Worm (Caenorhabditis elegans) whole organism, young adult: ENCODE measurements around the gene E04F6.9.
A peak's percentile ranks its signal among the peaks of the same experiment; 100 is the strongest.

Source experiments
- B0336.3 ChIP-seq: fragments of 200-800 bp; sonication (Bioruptor generic); IDR thresholded peaks from 2 replicates; pipeline ENCODE4 v1.3.6; 2022; ENCODE audit warnings: missing genetic modification characterization, missing compliant biosample characterization
- C06A6.2 ChIP-seq: fragments of 200-800 bp; sonication (Bioruptor generic); conservative IDR thresholded peaks from 2 replicates; pipeline ENCODE4 v1.3.6; 2022; ENCODE audit warnings: missing genetic modification characterization, missing compliant biosample characterization
- D2030.7 ChIP-seq: fragments of 200-800 bp; sonication (Bioruptor generic); IDR thresholded peaks from 2 replicates; pipeline ENCODE4 v1.3.6; 2022; ENCODE audit warnings: missing genetic modification reagents, missing genetic modification characterization, missing compliant biosample characterization
- Y56A3A.18 ChIP-seq: fragments of 200-800 bp; sonication (Bioruptor generic); IDR thresholded peaks from 2 replicates; pipeline ENCODE4 v1.3.6; 2022; ENCODE audit warnings: missing genetic modification reagents, missing genetic modification characterization, missing compliant biosample characterization
- Y79H2A.3 ChIP-seq: fragments of 200-800 bp; sonication (Bioruptor generic); conservative IDR thresholded peaks from 2 replicates; pipeline ENCODE4 v1.3.6; 2022; ENCODE audit warnings: missing genetic modification reagents, missing genetic modification characterization, missing compliant biosample characterization
- Y95B8A.8 ChIP-seq: fragments of 200-800 bp; sonication (Bioruptor generic); IDR thresholded peaks from 2 replicates; pipeline ENCODE4 v1.3.6; 2022; ENCODE audit warnings: missing genetic modification reagents, missing genetic modification characterization, missing compliant biosample characterization
- aptf-2 ChIP-seq: fragments of 200-800 bp; sonication (Bioruptor generic); conservative IDR thresholded peaks from 2 replicates; pipeline ENCODE4 v1.3.6; 2022; ENCODE audit warnings: missing genetic modification reagents, missing genetic modification characterization, missing compliant biosample characterization
- aptf-3 ChIP-seq: fragments of 200-800 bp; sonication (Bioruptor generic); IDR thresholded peaks from 2 replicates; pipeline ENCODE4 v1.3.6; 2022; ENCODE audit warnings: missing genetic modification characterization, missing compliant biosample characterization
- attf-5 ChIP-seq: fragments of 200-800 bp; sonication (Bioruptor generic); optimal IDR thresholded peaks from 2 replicates; lab custom pipeline; 2018; ENCODE audit warnings: mild to moderate bottlenecking, missing genetic modification characterization, missing compliant biosample characterization
- ceh-100 ChIP-seq: fragments of 200-800 bp; sonication (Bioruptor generic); IDR thresholded peaks from 2 replicates; pipeline ENCODE4 v1.3.6; 2022; ENCODE audit warnings: missing genetic modification reagents, missing genetic modification characterization, missing compliant biosample characterization
- ceh-40 ChIP-seq: fragments of 200-800 bp; sonication (Bioruptor generic); IDR thresholded peaks from 2 replicates; pipeline ENCODE4 v1.3.6; 2022; ENCODE audit warnings: missing genetic modification characterization, missing compliant biosample characterization
- chd-7 ChIP-seq: sonication (generic microtip); optimal IDR thresholded peaks from 2 replicates; lab custom pipeline; 2016; ENCODE audit warnings: mild to moderate bottlenecking, missing genetic modification characterization, moderate library complexity, missing compliant biosample characterization
- dpff-1 ChIP-seq: sonication (generic microtip); optimal IDR thresholded peaks from 2 replicates; lab custom pipeline; 2017; ENCODE audit warnings: mild to moderate bottlenecking, missing genetic modification characterization, missing compliant biosample characterization
- dpl-1 ChIP-seq: fragments of 150-350 bp; optimal IDR thresholded peaks from 2 replicates; lab custom pipeline; 2014; ENCODE audit warnings: missing biosample characterization, missing genetic modification reagents, missing genetic modification characterization
- efl-1 ChIP-seq: fragments of 150-350 bp; optimal IDR thresholded peaks from 2 replicates; lab custom pipeline; 2014; ENCODE audit warnings: missing biosample characterization, missing genetic modification reagents, missing genetic modification characterization
- egl-18 ChIP-seq: fragments of 200-800 bp; sonication (Bioruptor generic); IDR thresholded peaks from 2 replicates; pipeline ENCODE4 v1.3.6; 2022; ENCODE audit warnings: missing genetic modification reagents, missing genetic modification characterization, missing compliant biosample characterization
- hlh-12 ChIP-seq: sonication (generic microtip); optimal IDR thresholded peaks from 2 replicates; lab custom pipeline; 2016; ENCODE audit warnings: missing genetic modification characterization, missing compliant biosample characterization
- hmg-1.2 ChIP-seq: fragments of 200-800 bp; sonication (Bioruptor generic); IDR thresholded peaks from 2 replicates; pipeline ENCODE4 v1.3.6; 2022; ENCODE audit warnings: missing genetic modification reagents, missing genetic modification characterization, missing compliant biosample characterization
- hmg-20 ChIP-seq: fragments of 200-800 bp; sonication (Bioruptor generic); IDR thresholded peaks from 2 replicates; pipeline ENCODE4 v1.3.6; 2022; ENCODE audit warnings: missing genetic modification reagents, missing genetic modification characterization, missing compliant biosample characterization
- lag-1 ChIP-seq: fragments of 200-800 bp; sonication (Bioruptor generic); IDR thresholded peaks from 2 replicates; pipeline ENCODE4 v1.3.6; 2022; ENCODE audit warnings: missing genetic modification reagents, missing genetic modification characterization, missing compliant biosample characterization
- let-526 ChIP-seq: fragments of 200-800 bp; sonication (Bioruptor generic); IDR thresholded peaks from 2 replicates; pipeline ENCODE4 v1.3.6; 2022; ENCODE audit warnings: missing genetic modification reagents, missing genetic modification characterization, missing compliant biosample characterization
- let-607 ChIP-seq, 2 experiments: fragments of 200-800 bp in 1 of 2; sonication (Bioruptor generic) in 1 of 2; sonication (generic microtip) in 1 of 2; optimal IDR thresholded peaks; 2 replicates each; lab custom pipeline; 2016 to 2018; ENCODE audit warnings: mild to moderate bottlenecking in 2 of 2, missing compliant biosample characterization in 2 of 2, missing genetic modification characterization in 2 of 2, moderate library complexity in 2 of 2, missing genotype in 1 of 2
- lin-26 ChIP-seq: fragments of 200-800 bp; sonication (Bioruptor generic); IDR thresholded peaks from 2 replicates; pipeline ENCODE4 v1.3.6; 2022; ENCODE audit warnings: missing genetic modification reagents, missing genetic modification characterization, missing compliant biosample characterization
- lir-1 ChIP-seq: fragments of 200-800 bp; sonication (Bioruptor generic); conservative IDR thresholded peaks from 2 replicates; pipeline ENCODE4 v1.3.6; 2022; ENCODE audit warnings: missing genetic modification reagents, missing genetic modification characterization, missing compliant biosample characterization
- lsl-1 ChIP-seq: fragments of 200-800 bp; sonication (Bioruptor generic); optimal IDR thresholded peaks from 2 replicates; lab custom pipeline; 2018; ENCODE audit warnings: mild to moderate bottlenecking, missing genetic modification characterization, moderate library complexity, missing compliant biosample characterization
- mel-28 ChIP-seq: sonication (generic microtip); optimal IDR thresholded peaks from 2 replicates; lab custom pipeline; 2016; ENCODE audit warnings: borderline replicate concordance, mild to moderate bottlenecking, missing genetic modification characterization, missing compliant biosample characterization
- mes-4 ChIP-seq: sonication (generic microtip); optimal IDR thresholded peaks from 2 replicates; lab custom pipeline; 2016; ENCODE audit warnings: missing genotype, missing genetic modification characterization, missing compliant biosample characterization
- nhr-80 ChIP-seq: sonication (generic microtip); optimal IDR thresholded peaks from 2 replicates; lab custom pipeline; 2016; ENCODE audit warnings: missing genetic modification characterization, missing compliant biosample characterization
- pbrm-1 ChIP-seq: fragments of 200-800 bp; sonication (Bioruptor generic); IDR thresholded peaks from 2 replicates; pipeline ENCODE4 v1.3.6; 2022; ENCODE audit warnings: missing genetic modification reagents, missing genetic modification characterization, missing compliant biosample characterization
- rpc-1 ChIP-seq, 2 experiments: fragments of 150-350 bp in 1 of 2; sonication (generic microtip) in 1 of 2; optimal IDR thresholded peaks; 2 replicates each; lab custom pipeline; 2014 to 2018; ENCODE audit warnings: missing biosample characterization in 1 of 2, missing genetic modification characterization in 1 of 2, missing genetic modification reagents in 1 of 2, missing genotype in 1 of 2
- sea-2 ChIP-seq: fragments of 200-800 bp; sonication (Bioruptor generic); IDR thresholded peaks from 2 replicates; pipeline ENCODE4 v1.3.6; 2022; ENCODE audit warnings: missing genetic modification characterization, missing compliant biosample characterization
- tbp1 ChIP-seq: fragments of 200-800 bp; sonication (Bioruptor generic); optimal IDR thresholded peaks from 2 replicates; lab custom pipeline; 2018; ENCODE audit warnings: mild to moderate bottlenecking, missing genetic modification characterization, missing compliant biosample characterization
- tbx-9 ChIP-seq: sonication (generic microtip); optimal IDR thresholded peaks from 2 replicates; lab custom pipeline; 2016; ENCODE audit warnings: borderline replicate concordance, missing genetic modification characterization, inconsistent platforms, missing compliant biosample characterization
- tlf-1 ChIP-seq: fragments of 200-800 bp; sonication (Bioruptor generic); optimal IDR thresholded peaks from 2 replicates; lab custom pipeline; 2018; ENCODE audit warnings: mild to moderate bottlenecking, missing genetic modification characterization, missing compliant biosample characterization
- unc-130 ChIP-seq: sonication (generic microtip); optimal IDR thresholded peaks from 2 replicates; lab custom pipeline; 2016; ENCODE audit warnings: missing genetic modification reagents, missing genetic modification characterization, missing compliant biosample characterization
- ztf-18 ChIP-seq: sonication (generic microtip); optimal IDR thresholded peaks from 2 replicates; lab custom pipeline; 2016; ENCODE audit warnings: missing genotype, mild to moderate bottlenecking, missing genetic modification characterization, missing compliant biosample characterization
- ztf-22 ChIP-seq: fragments of 200-800 bp; sonication (Bioruptor generic); optimal IDR thresholded peaks from 2 replicates; lab custom pipeline; 2018; ENCODE audit warnings: mild to moderate bottlenecking, missing genetic modification characterization, moderate library complexity, missing compliant biosample characterization

The E04F6.9 gene

DNA sequence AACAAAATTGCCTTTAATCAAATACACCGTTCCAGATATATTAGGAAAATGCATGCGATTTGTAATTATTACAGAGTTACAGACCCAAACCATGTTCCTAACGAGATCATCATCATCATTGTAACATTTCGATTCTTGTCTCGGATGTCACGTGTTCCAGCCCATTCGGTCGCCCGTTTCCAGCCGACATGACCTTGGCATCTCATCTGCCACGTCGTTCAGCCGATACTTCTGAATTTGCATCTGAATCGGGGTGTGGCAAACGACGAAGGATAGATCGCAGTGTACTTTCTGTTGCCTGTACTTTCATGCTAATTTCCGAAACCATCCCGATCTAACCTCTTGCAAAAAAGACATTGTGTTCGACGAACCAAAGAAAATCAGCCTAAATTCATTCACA, 27.7 kb upstream of the E04F6.9 start:
- no peak for TF ChIP-seq lin-26 (GFP tag; lab: Robert Waterston, UW)
- TF ChIP-seq pbrm-1 (GFP tag; lab: Robert Waterston, UW), result no peak
- TF ChIP-seq mes-4 (tag; lab: Kevin White, UChicago), result no peak
- no peak for TF ChIP-seq Y95B8A.8 (GFP tag; lab: Robert Waterston, UW)
- TF ChIP-seq ztf-18 (tag; lab: Kevin White, UChicago), result no peak
- no peak for TF ChIP-seq Y79H2A.3 (GFP tag; lab: Robert Waterston, UW)
- no peak for TF ChIP-seq ceh-40
- TF ChIP-seq aptf-2 (GFP tag; lab: Robert Waterston, UW), result no peak
- TF ChIP-seq C06A6.2 (GFP tag; lab: Robert Waterston, UW), result no peak
- no peak for TF ChIP-seq hmg-1.2 (GFP tag; lab: Robert Waterston, UW)
- TF ChIP-seq unc-130 (GFP tag; lab: Kevin White, UChicago), result no peak
- no peak for TF ChIP-seq efl-1 (GFP tag; lab: Kevin White, UChicago)
- TF ChIP-seq rpc-1 (optimal IDR thresholded peaks at IDR 0.05; lab: Kevin White, UChicago), result no peak
- TF ChIP-seq rpc-1 (tag; optimal IDR thresholded peaks at IDR 0.05; lab: Kevin White, UChicago), result no peak
- TF ChIP-seq hlh-12 (tag; lab: Kevin White, UChicago), result no peak
- TF ChIP-seq let-526 (GFP tag; lab: Robert Waterston, UW), result no peak
- TF ChIP-seq chd-7 (tag; lab: Kevin White, UChicago), result no peak
- TF ChIP-seq nhr-80 (tag; lab: Kevin White, UChicago), result no peak
- no peak for TF ChIP-seq tbx-9 (tag; lab: Kevin White, UChicago)
- TF ChIP-seq, all 124 proteins: peak for 0

DNA sequence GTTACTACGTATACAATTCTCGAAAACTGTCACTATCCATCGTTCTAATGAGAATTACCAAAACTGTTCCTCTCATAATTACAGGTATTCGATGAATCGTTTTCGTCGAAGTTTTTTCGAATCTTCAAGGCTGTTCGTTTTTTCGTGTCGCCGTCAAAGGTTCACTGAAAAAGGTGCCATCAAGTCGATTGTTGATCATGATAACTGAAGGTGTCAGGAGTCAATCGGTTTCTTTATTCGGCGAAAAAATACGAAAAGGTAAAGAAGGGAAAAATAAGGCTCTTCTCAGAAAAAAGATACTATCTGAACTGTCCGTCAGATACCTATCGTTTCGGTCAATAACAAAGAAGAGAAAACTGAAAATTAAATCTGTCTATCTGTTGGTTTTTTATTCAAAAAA, 26.8 kb upstream of the E04F6.9 start:
- TF ChIP-seq lag-1 (GFP tag; lab: Robert Waterston, UW), result no peak
- TF ChIP-seq rpc-1 (optimal IDR thresholded peaks at IDR 0.05; lab: Kevin White, UChicago), result no peak
- no peak for TF ChIP-seq rpc-1 (tag; optimal IDR thresholded peaks at IDR 0.05; lab: Kevin White, UChicago)
- TF ChIP-seq aptf-3 (GFP tag; lab: Robert Waterston, UW), result no peak
- no peak for TF ChIP-seq tbp1 (GFP tag; lab: Kevin White, UChicago)
- TF ChIP-seq mel-28 (tag; lab: Kevin White, UChicago), result no peak
- no peak for TF ChIP-seq Y56A3A.18 (GFP tag; lab: Robert Waterston, UW)
- no peak for TF ChIP-seq sea-2 (GFP tag; lab: Robert Waterston, UW)
- no peak for TF ChIP-seq lsl-1 (GFP tag; lab: Kevin White, UChicago)
- TF ChIP-seq, all 124 proteins: peak for 0

DNA sequence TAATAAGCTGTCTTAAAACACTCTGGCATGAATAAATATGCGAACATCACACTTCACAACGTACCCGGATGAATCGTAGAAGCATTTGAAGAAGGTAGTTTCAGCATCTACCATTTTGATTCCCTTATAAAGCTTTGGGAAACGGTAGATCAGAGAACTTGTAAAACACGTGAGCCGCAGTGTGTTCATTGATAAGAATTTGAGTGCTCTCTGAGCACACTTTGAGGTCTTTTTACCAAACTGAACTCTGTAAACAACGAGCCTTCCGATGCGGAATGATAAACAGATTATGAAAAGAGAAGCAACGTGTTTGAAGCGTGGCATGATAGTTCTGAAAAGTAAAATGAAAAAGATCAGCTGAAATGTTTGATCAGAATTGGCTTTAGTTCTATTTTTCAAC, 26.3 kb upstream of the E04F6.9 start, which contains the start of gene aqp-1:
TSS of gene aqp-1 (minus strand) at position 102 of the 400 bp plus-strand sequence.
- TF ChIP-seq D2030.7 (GFP tag; lab: Robert Waterston, UW) (no peak), B0336.3 (0 out of 2 replicates have a peak, but pooled peaks have one; percentile 30), hmg-20 (GFP tag; lab: Robert Waterston, UW) (no peak), egl-18 (GFP tag; lab: Robert Waterston, UW) (no peak), ztf-22 (peak; percentile 32), efl-1 (GFP tag; lab: Kevin White, UChicago) (no peak), tbp1 (GFP tag; lab: Kevin White, UChicago) (peak; percentile 22), lir-1 (GFP tag; lab: Robert Waterston, UW) (no peak), dpff-1 (tag; lab: Kevin White, UChicago) (no peak), attf-5 (GFP tag; lab: Kevin White, UChicago) (peak; percentile 3), let-607 (tag; optimal IDR thresholded peaks at IDR 0.05; lab: Kevin White, UChicago) (peak in 1 of 2 experiments; percentile 58), dpl-1 (GFP tag; lab: Kevin White, UChicago) (no peak), nhr-80 (tag; lab: Kevin White, UChicago) (peak; percentile 81), Y79H2A.3 (GFP tag; lab: Robert Waterston, UW) (no peak), tlf-1 (peak; percentile 7), ceh-100 (GFP tag; lab: Robert Waterston, UW) (no peak)
